Fruit fly (Drosophila melanogaster): ENCODE data around the gene spen.

The spen gene

dm6 chr2L:165253-165890 is 6.5 kb downstream of the spen start:
- TF ChIP-seq psq (optimal IDR thresholded peaks at IDR 0.05) (no peak), h (optimal IDR thresholded peaks at IDR 0.05) (no peak), Myc (optimal IDR thresholded peaks at IDR 0.05) (no peak), Sin3A (optimal IDR thresholded peaks at IDR 0.05) (no peak), ttk (optimal IDR thresholded peaks at IDR 0.05) (no peak), insv (optimal IDR thresholded peaks at IDR 0.05) (no peak)

- no peak for TF ChIP-seq insv (optimal IDR thresholded peaks at IDR 0.05)
- TF ChIP-seq ttk (optimal IDR thresholded peaks at IDR 0.05), result no peak
- no peak for TF ChIP-seq psq (optimal IDR thresholded peaks at IDR 0.05)
- TF ChIP-seq Sin3A (optimal IDR thresholded peaks at IDR 0.05), result no peak
- no peak for TF ChIP-seq Myc (optimal IDR thresholded peaks at IDR 0.05)
- no peak for TF ChIP-seq h (optimal IDR thresholded peaks at IDR 0.05)
Measured at dm6 chr2L:166115-167069, 7.6 kb downstream of the spen start.

dm6 chr2L:168270-168901 is 9.6 kb downstream of the spen start:
- TF ChIP-seq ttk (optimal IDR thresholded peaks at IDR 0.05) (no peak), Myc (optimal IDR thresholded peaks at IDR 0.05) (no peak), insv (optimal IDR thresholded peaks at IDR 0.05) (no peak), h (optimal IDR thresholded peaks at IDR 0.05) (no peak), Sin3A (optimal IDR thresholded peaks at IDR 0.05) (no peak), psq (optimal IDR thresholded peaks at IDR 0.05) (no peak)

- TF ChIP-seq insv (optimal IDR thresholded peaks at IDR 0.05) (no peak), h (optimal IDR thresholded peaks at IDR 0.05) (no peak), Myc (optimal IDR thresholded peaks at IDR 0.05) (no peak), ttk (optimal IDR thresholded peaks at IDR 0.05) (no peak), psq (optimal IDR thresholded peaks at IDR 0.05) (no peak), Sin3A (optimal IDR thresholded peaks at IDR 0.05) (no peak)
Measured at dm6 chr2L:170383-170782, 11.6 kb downstream of the spen start.

dm6 chr2L:171499-172250 is 12.8 kb downstream of the spen start:
- TF ChIP-seq psq (optimal IDR thresholded peaks at IDR 0.05) (no peak), Sin3A (optimal IDR thresholded peaks at IDR 0.05) (no peak), h (optimal IDR thresholded peaks at IDR 0.05) (no peak), ttk (optimal IDR thresholded peaks at IDR 0.05) (no peak), insv (optimal IDR thresholded peaks at IDR 0.05) (no peak), Myc (optimal IDR thresholded peaks at IDR 0.05) (no peak)

dm6 chr2L:175727-176126 is 16.9 kb downstream of the spen start:
- TF ChIP-seq ttk (optimal IDR thresholded peaks at IDR 0.05) (no peak), psq (optimal IDR thresholded peaks at IDR 0.05) (no peak), h (optimal IDR thresholded peaks at IDR 0.05) (no peak)

dm6 chr2L:179119-179518 is 20.3 kb downstream of the spen start:
- TF ChIP-seq ttk (optimal IDR thresholded peaks at IDR 0.05), result no peak
- no peak for TF ChIP-seq insv (optimal IDR thresholded peaks at IDR 0.05)
- no peak for TF ChIP-seq psq (optimal IDR thresholded peaks at IDR 0.05)

- TF ChIP-seq h (optimal IDR thresholded peaks at IDR 0.05), result no peak
Measured at dm6 chr2L:181020-181419, 22.2 kb downstream of the spen start.

- no peak for TF ChIP-seq h (optimal IDR thresholded peaks at IDR 0.05)
- no peak for TF ChIP-seq Sin3A (optimal IDR thresholded peaks at IDR 0.05)
- no peak for TF ChIP-seq ttk (optimal IDR thresholded peaks at IDR 0.05)
- TF ChIP-seq psq (optimal IDR thresholded peaks at IDR 0.05), result no peak
- no peak for TF ChIP-seq Myc (optimal IDR thresholded peaks at IDR 0.05)
- TF ChIP-seq insv (optimal IDR thresholded peaks at IDR 0.05), result no peak
Measured at dm6 chr2L:182360-183144, 23.7 kb downstream of the spen start.

- no peak for TF ChIP-seq Myc (optimal IDR thresholded peaks at IDR 0.05)
- TF ChIP-seq insv (optimal IDR thresholded peaks at IDR 0.05), result no peak
- no peak for TF ChIP-seq ttk (optimal IDR thresholded peaks at IDR 0.05)
- TF ChIP-seq Sin3A (optimal IDR thresholded peaks at IDR 0.05), result no peak
- no peak for TF ChIP-seq h (optimal IDR thresholded peaks at IDR 0.05)
- TF ChIP-seq psq (optimal IDR thresholded peaks at IDR 0.05), result no peak
Measured at dm6 chr2L:195668-196067, 36.8 kb downstream of the spen start.

- TF ChIP-seq ttk (optimal IDR thresholded peaks at IDR 0.05), result no peak
- no peak for TF ChIP-seq Myc (optimal IDR thresholded peaks at IDR 0.05)
- TF ChIP-seq psq (optimal IDR thresholded peaks at IDR 0.05), result no peak
- no peak for TF ChIP-seq h (optimal IDR thresholded peaks at IDR 0.05)
- TF ChIP-seq insv (optimal IDR thresholded peaks at IDR 0.05), result no peak
- TF ChIP-seq Sin3A (optimal IDR thresholded peaks at IDR 0.05), result no peak
Measured at dm6 chr2L:203529-204127, 44.8 kb downstream of the spen start, which contains the start of gene mRpL10. Gene mRpL10, plus strand, starts transcription at chr2L:203779.
